Worm (Caenorhabditis elegans) whole organism, L4/young adult: ENCODE data around the gene T11B7.2.

Source experiments
- W03F9.2 ChIP-seq: fragments of 150-350 bp; optimal IDR thresholded peaks from 2 replicates; lab custom pipeline; 2014; ENCODE audit warnings: missing biosample characterization, missing genetic modification characterization
- dao-5 ChIP-seq: sonication (generic microtip); optimal IDR thresholded peaks from 2 replicates; lab custom pipeline; 2016; ENCODE audit warnings: missing genotype, missing genetic modification characterization, moderate library complexity, missing compliant biosample characterization
- him-1 ChIP-seq: sonication (generic microtip); optimal IDR thresholded peaks from 2 replicates; lab custom pipeline; 2016; ENCODE audit warnings: missing genotype, missing genetic modification reagents, missing genetic modification characterization, missing compliant biosample characterization

DNA sequence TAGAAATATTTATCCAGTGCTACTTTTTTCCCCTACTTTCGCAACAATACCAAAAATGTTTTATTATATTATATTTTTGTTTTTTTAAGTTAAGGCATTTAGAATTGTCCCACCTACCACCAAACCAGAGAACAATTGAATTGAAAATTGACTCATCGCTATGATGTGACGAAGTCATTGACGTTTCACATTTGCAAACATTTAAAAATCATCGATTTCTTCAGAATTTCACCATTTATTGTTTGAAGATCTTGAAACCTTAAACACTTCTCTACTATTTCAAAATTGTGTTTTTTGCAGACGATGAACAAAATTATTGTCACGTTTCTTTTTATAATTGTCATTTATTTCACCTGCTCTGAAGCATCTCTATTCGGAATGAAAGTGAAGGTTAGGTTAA, 36.8 kb upstream of the T11B7.2 start, which contains the start of gene C09G9.8:
- TF ChIP-seq W03F9.2 (tag; lab: Kevin White, UChicago) (no peak), him-1 (tag; lab: Kevin White, UChicago) (no peak), dao-5 (tag; lab: Kevin White, UChicago) (no peak)
